Worm (Caenorhabditis elegans): ENCODE data around the gene M01E10.3.

DNA sequence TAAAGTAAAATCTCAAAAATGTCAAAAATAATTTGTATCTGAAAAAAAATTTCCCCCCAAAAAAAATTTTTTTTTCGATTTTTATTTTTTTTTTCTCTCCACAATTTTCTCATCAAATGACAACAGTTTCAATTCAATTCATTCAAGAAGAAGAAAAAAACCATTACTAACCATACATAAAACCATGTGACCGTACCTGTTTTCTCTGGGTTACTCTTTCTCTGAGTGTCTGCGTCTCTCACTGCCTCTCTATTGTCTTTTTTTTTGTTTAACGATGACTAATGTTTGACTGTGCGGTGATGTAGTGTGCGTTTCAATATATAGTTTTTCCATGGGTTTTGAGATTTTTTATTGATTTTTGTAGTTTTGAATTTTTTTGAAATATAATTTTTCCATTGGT is 36.7 kb upstream of the M01E10.3 start:
- TF ChIP-seq T22C8.4 (GFP tag; IDR thresholded peaks at IDR 0.05) (no peak), tab-1 (GFP tag; IDR thresholded peaks at IDR 0.05) (no peak), ref-1 (GFP tag; conservative IDR thresholded peaks at IDR 0.05) (no peak), ztf-29 (GFP tag; IDR thresholded peaks at IDR 0.05) (no peak)

Measured in whole organism, midembryonic.